Fruit fly (Drosophila melanogaster) whole organism, wandering third instar larva: ENCODE measurements around the gene Naxd.

ENCODE experiments used
- HLH106 ChIP-seq: fragments of 200-800 bp; optimal IDR thresholded peaks from 3 replicates; lab custom pipeline; 2019; ENCODE audit warnings: missing biosample characterization, mild to moderate bottlenecking, missing genetic modification characterization, moderate library complexity
- Jra ChIP-seq: sonication (Bioruptor generic); optimal IDR thresholded peaks from 2 replicates; lab custom pipeline; 2016; ENCODE audit warnings: missing biosample characterization, missing genetic modification characterization
- br ChIP-seq: fragments of 200-800 bp; sonication (Bioruptor generic); optimal IDR thresholded peaks from 2 replicates; lab custom pipeline; 2016; ENCODE audit warnings: missing biosample characterization, missing genetic modification characterization
- h ChIP-seq: fragments of 200-800 bp; sonication (Bioruptor generic); optimal IDR thresholded peaks from 3 replicates; lab custom pipeline; 2016; ENCODE audit warnings: missing biosample characterization, mild to moderate bottlenecking, missing genetic modification characterization
- jim ChIP-seq: fragments of 175-275, 200-325 bp; sonication (Bioruptor generic); optimal IDR thresholded peaks from 2 replicates; lab custom pipeline; 2016; ENCODE audit warnings: missing biosample characterization, mild to moderate bottlenecking, missing genetic modification characterization
- pan ChIP-seq: fragments of >200 bp; optimal IDR thresholded peaks from 2 replicates; lab custom pipeline; 2017
- psq ChIP-seq: fragments of 200-800 bp; sonication (Bioruptor generic); optimal IDR thresholded peaks from 3 replicates; lab custom pipeline; 2017; ENCODE audit warnings: missing biosample characterization, mild to moderate bottlenecking, missing genetic modification characterization, moderate library complexity
- rgr ChIP-seq: fragments of 200-800 bp; sonication (Bioruptor generic); optimal IDR thresholded peaks from 3 replicates; lab custom pipeline; 2016; ENCODE audit warnings: missing biosample characterization, mild to moderate bottlenecking, missing genetic modification characterization
- usp ChIP-seq: fragments of >200 bp; optimal IDR thresholded peaks from 2 replicates; lab custom pipeline; 2017; ENCODE audit warnings: missing biosample characterization, missing genetic modification characterization

dm6 chr3L:19142587-19142986 lies 45.1 kb upstream of the Naxd start:
- TF ChIP-seq rgr, result no peak
- TF ChIP-seq HLH106 (tag; lab: Kevin White, UChicago), result no peak
- no peak for TF ChIP-seq br (GFP tag; lab: Kevin White, UChicago)
- TF ChIP-seq usp (GFP tag; lab: Kevin White, UChicago), result no peak
- no peak for TF ChIP-seq h
- no peak for TF ChIP-seq pan (lab: Kevin White, UChicago)
- TF ChIP-seq psq (GFP tag; lab: Kevin White, UChicago), result no peak
- no peak for TF ChIP-seq jim (GFP tag; lab: Kevin White, UChicago)
- TF ChIP-seq Jra (GFP tag; lab: Kevin White, UChicago), result no peak
